Fruit fly (Drosophila melanogaster) whole organism, embryonic: ENCODE measurements around the gene PGRP-LF.

Experiments
- Abd-B ChIP-seq: fragments of 200-800 bp; sonication (Bioruptor generic); optimal IDR thresholded peaks from 2 replicates; lab custom pipeline; 2018; ENCODE audit warnings: missing biosample characterization, mild to moderate bottlenecking, missing genetic modification characterization, moderate library complexity
- BtbVII ChIP-seq: fragments of 200-800 bp; sonication (Bioruptor generic); optimal IDR thresholded peaks from 3 replicates; lab custom pipeline; 2017; ENCODE audit warnings: missing biosample characterization, mild to moderate bottlenecking, missing genetic modification characterization
- Bteb2 ChIP-seq: fragments of 200-800 bp; sonication (Bioruptor generic); optimal IDR thresholded peaks from 2 replicates; lab custom pipeline; 2016; ENCODE audit warnings: missing biosample characterization, missing genetic modification characterization
- CG11085 ChIP-seq: fragments of 200-800 bp; sonication (Bioruptor generic); IDR thresholded peaks from 2 replicates; pipeline ENCODE4 v1.3.6; 2022; ENCODE audit warnings: missing biosample characterization, missing genetic modification characterization
- CG12942 ChIP-seq: fragments of 200-800 bp; sonication (Bioruptor generic); optimal IDR thresholded peaks from 3 replicates; lab custom pipeline; 2016; ENCODE audit warnings: missing biosample characterization, missing genetic modification characterization
- CG14014 ChIP-seq: fragments of 200-800 bp; sonication (Bioruptor generic); IDR thresholded peaks from 2 replicates; pipeline ENCODE4 v1.3.6; 2022; ENCODE audit warnings: missing biosample characterization, missing genetic modification characterization
- CG15696 ChIP-seq: fragments of 200-800 bp; sonication (Bioruptor generic); optimal IDR thresholded peaks from 2 replicates; lab custom pipeline; 2019; ENCODE audit warnings: missing biosample characterization, mild to moderate bottlenecking, missing genetic modification characterization, moderate library complexity
- CG17359 ChIP-seq: fragments of 200-800 bp; sonication (Bioruptor generic); optimal IDR thresholded peaks from 3 replicates; lab custom pipeline; 2018; ENCODE audit warnings: missing biosample characterization, mild to moderate bottlenecking, missing genetic modification characterization, moderate library complexity
- CG2712 ChIP-seq: fragments of 200-800 bp; optimal IDR thresholded peaks from 3 replicates; lab custom pipeline; 2019; ENCODE audit warnings: missing biosample characterization, mild to moderate bottlenecking, missing genetic modification characterization, moderate library complexity
- CG3407 ChIP-seq: fragments of 200-800 bp; sonication (Bioruptor generic); optimal IDR thresholded peaks from 2 replicates; lab custom pipeline; 2018; ENCODE audit warnings: missing biosample characterization, mild to moderate bottlenecking, missing genetic modification characterization
- CG4282 ChIP-seq: fragments of 200-800 bp; sonication (Bioruptor generic); optimal IDR thresholded peaks from 2 replicates; lab custom pipeline; 2016; ENCODE audit warnings: missing biosample characterization, missing genetic modification characterization
- CG7357 ChIP-seq: fragments of 200-800 bp; sonication (Bioruptor generic); IDR thresholded peaks from 3 replicates; pipeline ENCODE4 v1.3.6; 2022; ENCODE audit warnings: missing biosample characterization, missing genetic modification characterization
- CG8388 ChIP-seq: fragments of 200-800 bp; sonication (Bioruptor generic); optimal IDR thresholded peaks from 2 replicates; lab custom pipeline; 2019; ENCODE audit warnings: missing biosample characterization, mild to moderate bottlenecking, missing genetic modification characterization, moderate library complexity
- CG9727 ChIP-seq: fragments of 200-800 bp; sonication (Bioruptor generic); optimal IDR thresholded peaks from 3 replicates; lab custom pipeline; 2017; ENCODE audit warnings: missing biosample characterization, mild to moderate bottlenecking, missing genetic modification characterization
- CG9932 ChIP-seq: fragments of 200-800 bp; sonication (Bioruptor generic); IDR thresholded peaks from 2 replicates; pipeline ENCODE4 v1.3.6; 2022; ENCODE audit warnings: missing biosample characterization, missing genetic modification characterization
- CTCF ChIP-seq: fragments of 200-800 bp; sonication (Bioruptor generic); optimal IDR thresholded peaks from 2 replicates; lab custom pipeline; 2017; ENCODE audit warnings: missing biosample characterization, mild to moderate bottlenecking, missing genetic modification characterization, moderate library complexity
- CkIIα-i1 ChIP-seq: fragments of 200-800 bp; sonication (Bioruptor generic); IDR thresholded peaks from 2 replicates; pipeline ENCODE4 v1.3.6; 2022; ENCODE audit warnings: missing biosample characterization, missing genetic modification characterization
- CrebB ChIP-seq: fragments of 200-800 bp; sonication (Bioruptor generic); optimal IDR thresholded peaks from 3 replicates; lab custom pipeline; 2018; ENCODE audit warnings: missing biosample characterization, mild to moderate bottlenecking, missing genetic modification characterization
- D19B ChIP-seq: fragments of 200-800 bp; sonication (Bioruptor generic); optimal IDR thresholded peaks from 2 replicates; lab custom pipeline; 2017; ENCODE audit warnings: missing biosample characterization, mild to moderate bottlenecking, missing genetic modification characterization
- ERR ChIP-seq: fragments of 200-800 bp; sonication (Bioruptor generic); optimal IDR thresholded peaks from 2 replicates; lab custom pipeline; 2016; ENCODE audit warnings: missing biosample characterization, missing genetic modification characterization
- HLH54F ChIP-seq: fragments of 200-800 bp; sonication (Bioruptor generic); optimal IDR thresholded peaks from 3 replicates; lab custom pipeline; 2016; ENCODE audit warnings: missing biosample characterization, missing genetic modification characterization
- HmgD ChIP-seq: fragments of 200-800 bp; sonication (Bioruptor generic); optimal IDR thresholded peaks from 3 replicates; lab custom pipeline; 2016; ENCODE audit warnings: missing biosample characterization, missing genetic modification characterization
- MTF-1 ChIP-seq: fragments of 200-800 bp; sonication (Bioruptor generic); optimal IDR thresholded peaks from 2 replicates; lab custom pipeline; 2018; ENCODE audit warnings: missing biosample characterization, mild to moderate bottlenecking, missing genetic modification characterization, borderline replicate concordance
- Mes4 ChIP-seq: fragments of 200-800 bp; sonication (Bioruptor generic); optimal IDR thresholded peaks from 2 replicates; lab custom pipeline; 2016; ENCODE audit warnings: missing biosample characterization, missing genetic modification characterization
- Mrtf ChIP-seq: fragments of 200-800 bp; sonication (Bioruptor generic); IDR thresholded peaks from 3 replicates; pipeline ENCODE4 v1.3.6; 2022; ENCODE audit warnings: missing biosample characterization, missing genetic modification characterization
- NK7.1 ChIP-seq: fragments of 200-800 bp; sonication (Bioruptor generic); optimal IDR thresholded peaks from 3 replicates; lab custom pipeline; 2016; ENCODE audit warnings: missing biosample characterization, missing genetic modification characterization
- Six4 ChIP-seq: fragments of 200-800 bp; sonication (Bioruptor generic); optimal IDR thresholded peaks from 2 replicates; lab custom pipeline; 2016; ENCODE audit warnings: missing biosample characterization, missing genetic modification characterization
- Xbp1 ChIP-seq: fragments of 200-800 bp; sonication (Bioruptor generic); optimal IDR thresholded peaks from 3 replicates; lab custom pipeline; 2016; ENCODE audit warnings: missing biosample characterization, mild to moderate bottlenecking, missing genetic modification characterization
- al ChIP-seq: fragments of 200-800 bp; sonication (Bioruptor generic); IDR thresholded peaks from 2 replicates; pipeline ENCODE4 v1.3.6; 2022; ENCODE audit warnings: missing biosample characterization, missing genetic modification characterization
- btn ChIP-seq: fragments of 200-800 bp; sonication (Bioruptor generic); optimal IDR thresholded peaks from 2 replicates; lab custom pipeline; 2016; ENCODE audit warnings: missing biosample characterization, missing genetic modification characterization
- cad ChIP-seq: fragments of >200 bp; optimal IDR thresholded peaks from 2 replicates; lab custom pipeline; 2017; ENCODE audit warnings: missing biosample characterization, missing genetic modification characterization
- corto ChIP-seq: fragments of 200-800 bp; sonication (Bioruptor generic); optimal IDR thresholded peaks from 2 replicates; lab custom pipeline; 2016; ENCODE audit warnings: missing biosample characterization, mild to moderate bottlenecking, missing genetic modification characterization, moderate library complexity
- fd102C ChIP-seq: fragments of 200-800 bp; sonication (Bioruptor generic); optimal IDR thresholded peaks from 2 replicates; lab custom pipeline; 2018; ENCODE audit warnings: missing biosample characterization, mild to moderate bottlenecking, missing genetic modification characterization, moderate library complexity
- fd64A ChIP-seq: fragments of 200-800 bp; sonication (Bioruptor generic); optimal IDR thresholded peaks from 3 replicates; lab custom pipeline; 2018; ENCODE audit warnings: missing biosample characterization, mild to moderate bottlenecking, missing genetic modification characterization
- grau ChIP-seq: fragments of 200-800 bp; optimal IDR thresholded peaks from 3 replicates; lab custom pipeline; 2019; ENCODE audit warnings: missing biosample characterization, mild to moderate bottlenecking, missing genetic modification characterization, moderate library complexity
- jing ChIP-seq: fragments of 200-800 bp; sonication (Bioruptor generic); optimal IDR thresholded peaks from 2 replicates; lab custom pipeline; 2018; ENCODE audit warnings: missing biosample characterization, mild to moderate bottlenecking, missing genetic modification characterization
- lab ChIP-seq: fragments of 200-800 bp; sonication (Bioruptor generic); optimal IDR thresholded peaks from 3 replicates; lab custom pipeline; 2017; ENCODE audit warnings: missing biosample characterization, missing genetic modification characterization, mild to moderate bottlenecking, moderate library complexity, missing genetic modification reagents
- maf-S ChIP-seq: fragments of 200-800 bp; sonication (Bioruptor generic); optimal IDR thresholded peaks from 2 replicates; lab custom pipeline; 2016; ENCODE audit warnings: missing biosample characterization, missing genetic modification characterization
- oc ChIP-seq: fragments of 200-800 bp; sonication (Bioruptor generic); optimal IDR thresholded peaks from 2 replicates; lab custom pipeline; 2018; ENCODE audit warnings: missing biosample characterization, mild to moderate bottlenecking, missing genetic modification characterization, moderate library complexity
- org-1 ChIP-seq: fragments of 200-800 bp; sonication (Bioruptor generic); optimal IDR thresholded peaks from 2 replicates; lab custom pipeline; 2017; ENCODE audit warnings: missing biosample characterization, missing genetic modification characterization
- pan ChIP-seq, 4 experiments: fragments of >200 bp in 3 of 4; fragments of 200-800 bp in 1 of 4; sonication (Bioruptor generic) in 1 of 4; optimal IDR thresholded peaks in 3 of 4; IDR thresholded peaks in 1 of 4; 2 replicates each; pipeline versions ENCODE4 v1.3.6 to Lab custom; 2017 to 2022; ENCODE audit warnings: missing biosample characterization in 2 of 4, missing genetic modification characterization in 2 of 4, mixed read lengths in 1 of 4
- pb ChIP-seq: fragments of 200-800 bp; sonication (Bioruptor generic); optimal IDR thresholded peaks from 3 replicates; lab custom pipeline; 2016; ENCODE audit warnings: missing biosample characterization, missing genetic modification characterization
- prd ChIP-seq, 3 experiments: fragments of >200 bp in 2 of 3; fragments of 200-800 bp in 1 of 3; sonication (Bioruptor generic) in 1 of 3; optimal IDR thresholded peaks in 2 of 3; IDR thresholded peaks in 1 of 3; 2 replicates in 2 of 3; 3 replicates in 1 of 3; pipeline versions ENCODE4 v1.3.6 to Lab custom; 2017 to 2022; ENCODE audit warnings: missing biosample characterization in 1 of 3, missing genetic modification characterization in 1 of 3
- pzg ChIP-seq: fragments of 200-800 bp; sonication (Bioruptor generic); optimal IDR thresholded peaks from 3 replicates; lab custom pipeline; 2018; ENCODE audit warnings: missing biosample characterization, mild to moderate bottlenecking, missing genetic modification characterization, moderate library complexity
- ranshi ChIP-seq: fragments of 200-800 bp; sonication (Bioruptor generic); IDR thresholded peaks from 2 replicates; pipeline ENCODE4 v1.3.6; 2022; ENCODE audit warnings: missing biosample characterization, missing genetic modification characterization
- rib ChIP-seq: fragments of 200-800 bp; sonication (Bioruptor generic); IDR thresholded peaks from 2 replicates; pipeline ENCODE4 v1.3.6; 2022; ENCODE audit warnings: missing biosample characterization, missing genetic modification characterization
- sim ChIP-seq: fragments of 200-800 bp; sonication (Bioruptor generic); IDR thresholded peaks from 2 replicates; pipeline ENCODE4 v1.3.6; 2022; ENCODE audit warnings: missing biosample characterization, missing genetic modification characterization
- slp2 ChIP-seq: fragments of 200-800 bp; sonication (Bioruptor generic); optimal IDR thresholded peaks from 2 replicates; lab custom pipeline; 2016; ENCODE audit warnings: missing biosample characterization, missing genetic modification characterization
- stwl ChIP-seq: fragments of 200-800 bp; sonication (Bioruptor generic); optimal IDR thresholded peaks from 3 replicates; lab custom pipeline; 2018; ENCODE audit warnings: missing biosample characterization, mild to moderate bottlenecking, missing genetic modification characterization, moderate library complexity
- zfh1 ChIP-seq: fragments of 200-800 bp; sonication (Bioruptor generic); IDR thresholded peaks from 3 replicates; pipeline ENCODE4 v1.3.6; 2022; ENCODE audit warnings: missing biosample characterization, missing genetic modification characterization

Gene PGRP-LF

DNA sequence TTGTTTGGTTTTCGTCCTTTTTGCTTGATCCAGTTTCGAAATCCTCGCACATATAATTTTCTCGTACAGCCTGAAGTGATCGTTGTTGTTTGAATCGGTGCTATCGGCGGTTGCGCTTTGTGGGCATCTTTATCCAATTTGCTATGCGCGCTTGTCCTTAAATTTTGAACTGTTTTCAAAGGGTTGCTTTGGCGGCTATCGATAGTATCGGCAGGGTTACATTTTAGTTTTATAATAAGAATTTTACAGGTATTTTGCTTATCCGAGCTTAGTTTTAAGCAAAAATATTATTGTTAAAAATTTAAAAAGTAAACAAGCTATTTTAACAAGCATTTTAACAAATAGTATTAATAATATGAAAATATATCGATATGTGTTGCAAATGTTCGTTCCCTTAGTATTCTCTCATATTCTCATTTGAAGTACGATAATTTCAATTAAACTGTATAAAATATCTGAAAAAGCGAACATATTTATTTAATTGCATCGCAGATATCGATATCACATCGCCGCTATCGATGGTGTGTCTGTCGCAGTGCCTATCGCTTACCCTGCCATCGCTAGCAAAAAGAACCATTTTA lies 17.5 kb downstream of the PGRP-LF start, which contains the start of the genes Klp67A and CG4452 (continued):
- TF ChIP-seq fd64A (GFP tag; lab: Kevin White, UChicago): no peak
- TF ChIP-seq Six4 (GFP tag; lab: Kevin White, UChicago): no peak
- peak; percentile 57 for TF ChIP-seq pzg
- TF ChIP-seq CG8388: peak; percentile 28
- peak; percentile 43 for TF ChIP-seq Xbp1 (GFP tag; lab: Kevin White, UChicago)
- TF ChIP-seq CG12942: peak; percentile 3
- TF ChIP-seq CG4282: no peak
- TF ChIP-seq CG3407 (GFP tag; lab: Kevin White, UChicago): no peak
- peak; percentile 10; the same call in 1 of the 2 replicates for TF ChIP-seq CG14014 (GFP tag; lab: Robert Waterston, UW)
- TF ChIP-seq prd (optimal IDR thresholded peaks at IDR 0.05; lab: Kevin White, UChicago): no peak
- TF ChIP-seq prd (GFP tag; IDR thresholded peaks at IDR 0.05; lab: Robert Waterston, UW): 0 out of 3 replicates have a peak, but pooled peaks have one; percentile 44
- TF ChIP-seq pan (optimal IDR thresholded peaks at IDR 0.05; lab: Kevin White, UChicago): no peak
- peak in 1 of 2 experiments; percentile 5 for TF ChIP-seq pan (GFP tag; optimal IDR thresholded peaks at IDR 0.05 in 1 of 2, IDR thresholded peaks at IDR 0.05 in 1 of 2)
- TF ChIP-seq CTCF (GFP tag; lab: Kevin White, UChicago): no peak
- no peak for TF ChIP-seq CkIIα-i1 (GFP tag; lab: Robert Waterston, UW)
- no peak for TF ChIP-seq lab
- no peak for TF ChIP-seq CG7357 (GFP tag; lab: Robert Waterston, UW)
- no peak for TF ChIP-seq CG11085 (GFP tag; lab: Robert Waterston, UW)
- TF ChIP-seq org-1 (GFP tag; lab: Kevin White, UChicago): no peak
- TF ChIP-seq D19B (GFP tag; lab: Kevin White, UChicago): no peak
- TF ChIP-seq zfh1 (GFP tag; lab: Robert Waterston, UW): 0 out of 3 replicates have a peak, but pooled peaks have one; percentile 18
- peak; percentile 67 for TF ChIP-seq CG9727 (GFP tag; lab: Kevin White, UChicago)
- peak; percentile 51 for TF ChIP-seq grau (tag; lab: Kevin White, UChicago)
- TF ChIP-seq BtbVII (GFP tag; lab: Kevin White, UChicago): no peak
- TF ChIP-seq ERR: no peak
- TF ChIP-seq CG17359 (tag; lab: Kevin White, UChicago): peak; percentile 4
- TF ChIP-seq sim (GFP tag; lab: Robert Waterston, UW): no peak
- TF ChIP-seq btn: no peak
- no peak for TF ChIP-seq slp2
- no peak for TF ChIP-seq rib (GFP tag; lab: Robert Waterston, UW)
- TF ChIP-seq NK7.1 (GFP tag; lab: Kevin White, UChicago): no peak
- no peak for TF ChIP-seq HmgD
- TF ChIP-seq corto (GFP tag; lab: Kevin White, UChicago): peak; percentile 52
- TF ChIP-seq ranshi (GFP tag; lab: Robert Waterston, UW): no peak
- no peak for TF ChIP-seq jing (GFP tag; lab: Kevin White, UChicago)
- 0 out of 2 replicates have a peak, but pooled peaks have one; percentile 34 for TF ChIP-seq al (GFP tag; lab: Robert Waterston, UW)
- peak; percentile 74 for TF ChIP-seq CG2712 (tag; lab: Kevin White, UChicago)
- TF ChIP-seq CG15696 (tag; lab: Kevin White, UChicago): peak; percentile 37
- TF ChIP-seq MTF-1 (GFP tag; lab: Kevin White, UChicago): no peak
- TF ChIP-seq CrebB (tag; lab: Kevin White, UChicago): no peak
- TF ChIP-seq fd102C (GFP tag; lab: Kevin White, UChicago): no peak
- TF ChIP-seq oc (tag; lab: Kevin White, UChicago): no peak
- no peak for TF ChIP-seq cad (GFP tag; lab: Kevin White, UChicago)
- no peak for TF ChIP-seq HLH54F (GFP tag; lab: Kevin White, UChicago)
- TF ChIP-seq Bteb2: peak; percentile 15
- TF ChIP-seq Mes4 (GFP tag; lab: Kevin White, UChicago): no peak
- no peak for TF ChIP-seq pb (GFP tag; lab: Kevin White, UChicago)
- no peak for TF ChIP-seq Mrtf (GFP tag; lab: Robert Waterston, UW)
- TF ChIP-seq Abd-B (GFP tag; lab: Kevin White, UChicago): no peak
- peak; percentile 60 for TF ChIP-seq CG9932 (GFP tag; lab: Robert Waterston, UW)
- TF ChIP-seq maf-S: no peak
- peak; percentile 78 for TF ChIP-seq stwl (tag; lab: Kevin White, UChicago)
